Fruit fly (Drosophila melanogaster): Measurements from ENCODE around the gene CG32639.
A peak's percentile ranks its signal among the peaks of the same experiment; 100 is the strongest.

DNA sequence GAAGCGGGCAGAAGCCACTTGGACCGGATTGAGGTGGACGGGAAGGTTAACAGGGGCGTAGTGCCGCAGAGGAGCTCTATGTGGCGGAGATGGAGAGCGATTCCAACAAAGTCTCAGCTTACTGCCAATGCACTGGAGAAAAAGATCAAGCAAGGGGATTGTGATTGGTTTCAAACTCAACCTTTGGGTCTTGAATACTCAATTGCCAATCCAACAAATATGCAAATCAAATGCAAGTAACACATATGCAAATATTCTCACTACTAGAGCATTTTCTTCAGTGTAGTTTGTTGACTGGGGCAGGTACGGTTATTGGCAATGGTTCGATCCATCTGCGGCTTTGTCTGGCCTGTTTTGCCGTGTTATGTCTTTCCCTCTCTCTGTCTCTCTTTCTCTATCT lies 14.9 kb upstream of the CG32639 start:
- TF ChIP-seq CG14655 (GFP tag; optimal IDR thresholded peaks at IDR 0.05) (peak; percentile 95), EcR (GFP tag; optimal IDR thresholded peaks at IDR 0.05) (peak; percentile 70), D1 (tag; optimal IDR thresholded peaks at IDR 0.05) (peak; percentile 81), fd96Ca (GFP tag; IDR thresholded peaks at IDR 0.05) (peak; percentile 96), rn (GFP tag; IDR thresholded peaks at IDR 0.05) (peak; percentile 78), CG8159 (tag; optimal IDR thresholded peaks at IDR 0.05) (peak; percentile 92), CG9948 (tag; optimal IDR thresholded peaks at IDR 0.05) (peak; percentile 93), gl (tag; optimal IDR thresholded peaks at IDR 0.05) (peak; percentile 93), CG34367 (tag; optimal IDR thresholded peaks at IDR 0.05) (peak; percentile 95), CG17806 (tag; optimal IDR thresholded peaks at IDR 0.05) (peak; percentile 94), CG15710 (tag; optimal IDR thresholded peaks at IDR 0.05) (peak; percentile 94), Snoo (tag; optimal IDR thresholded peaks at IDR 0.05) (peak; percentile 90)
